Worm (Caenorhabditis elegans) whole organism, L4 larva: ENCODE results near the gene F09F7.5.

ENCODE experiments used
- F37D6.2 ChIP-seq: sonication (generic microtip); optimal IDR thresholded peaks from 2 replicates; lab custom pipeline; 2016; ENCODE audit warnings: mild to moderate bottlenecking, missing genetic modification characterization, missing compliant biosample characterization
- F49E8.2 ChIP-seq: sonication (generic microtip); optimal IDR thresholded peaks from 2 replicates; lab custom pipeline; 2016; ENCODE audit warnings: missing compliant biosample characterization, mild to moderate bottlenecking, missing genetic modification characterization, borderline replicate concordance
- R02D3.7 ChIP-seq: fragments of 150-350 bp; sonication (generic microtip); optimal IDR thresholded peaks from 3 replicates; lab custom pipeline; 2014; ENCODE audit warnings: missing biosample characterization, missing genetic modification characterization
- T20F7.1 ChIP-seq: fragments of 200-800 bp; sonication (Bioruptor generic); optimal IDR thresholded peaks from 2 replicates; lab custom pipeline; 2018; ENCODE audit warnings: mild to moderate bottlenecking, missing genetic modification characterization, missing compliant biosample characterization
- Y105C5A.15 ChIP-seq: fragments of 200-800 bp; sonication (Bioruptor generic); IDR thresholded peaks from 2 replicates; pipeline ENCODE4 v1.3.6; 2022; ENCODE audit warnings: missing genetic modification characterization, missing compliant biosample characterization
- Y48G9A.11 ChIP-seq: fragments of 200-800 bp; sonication (Bioruptor generic); IDR thresholded peaks from 2 replicates; pipeline ENCODE4 v1.3.6; 2022; ENCODE audit warnings: missing genetic modification reagents, missing genetic modification characterization, missing compliant biosample characterization
- ama-1 ChIP-seq: fragments of 150-350 bp; optimal IDR thresholded peaks from 2 replicates; lab custom pipeline; 2014; ENCODE audit warnings: inconsistent platforms, mixed read lengths
- ceh-20 ChIP-seq: fragments of 200-800 bp; sonication (Bioruptor generic); IDR thresholded peaks from 2 replicates; pipeline ENCODE4 v1.3.6; 2022; ENCODE audit warnings: missing genetic modification reagents, missing genetic modification characterization, missing compliant biosample characterization
- ceh-28 ChIP-seq: fragments of 150-350 bp; optimal IDR thresholded peaks from 2 replicates; lab custom pipeline; 2014; ENCODE audit warnings: missing biosample characterization, missing genetic modification reagents, missing genetic modification characterization
- daf-12 ChIP-seq: fragments of 150-350 bp; optimal IDR thresholded peaks from 2 replicates; lab custom pipeline; 2014; ENCODE audit warnings: missing biosample characterization, missing genetic modification reagents, missing genetic modification characterization
- daf-16 ChIP-seq, 3 experiments: sonication (generic microtip); optimal IDR thresholded peaks; 2 replicates each; lab custom pipeline; 2016 to 2017; ENCODE audit warnings: missing genetic modification characterization in 3 of 3, missing genetic modification reagents in 3 of 3, mild to moderate bottlenecking in 2 of 3, missing compliant biosample characterization in 2 of 3, missing biosample characterization in 1 of 3, moderate library complexity in 1 of 3
- dmd-6 ChIP-seq: fragments of 200-800 bp; sonication (Bioruptor generic); IDR thresholded peaks from 2 replicates; pipeline ENCODE4 v1.3.6; 2022; ENCODE audit warnings: missing genetic modification reagents, missing genetic modification characterization, missing compliant biosample characterization
- dmd-8 ChIP-seq: fragments of 200-800 bp; sonication (Bioruptor generic); IDR thresholded peaks from 2 replicates; pipeline ENCODE4 v1.3.6; 2022; ENCODE audit warnings: missing genetic modification characterization, missing compliant biosample characterization
- dpl-1 ChIP-seq: fragments of 150-350 bp; optimal IDR thresholded peaks from 2 replicates; lab custom pipeline; 2014; ENCODE audit warnings: missing biosample characterization, missing genetic modification reagents, missing genetic modification characterization
- duxl-1 ChIP-seq: sonication (generic microtip); optimal IDR thresholded peaks from 2 replicates; lab custom pipeline; 2016; ENCODE audit warnings: mild to moderate bottlenecking, missing genetic modification characterization, moderate library complexity, missing compliant biosample characterization; ENCODE audit not compliant: poor library complexity
- gei-8 ChIP-seq: fragments of 200-800 bp; sonication (Bioruptor generic); optimal IDR thresholded peaks from 2 replicates; lab custom pipeline; 2018; ENCODE audit warnings: mild to moderate bottlenecking, missing genetic modification characterization, missing compliant biosample characterization
- hlh-30 ChIP-seq: sonication (generic microtip); optimal IDR thresholded peaks from 2 replicates; lab custom pipeline; 2017; ENCODE audit warnings: antibody characterized with exemption, mild to moderate bottlenecking, missing genetic modification characterization, missing compliant biosample characterization; ENCODE audit not compliant: insufficient read depth
- lin-15B ChIP-seq: fragments of 150-350 bp; sonication (generic microtip); optimal IDR thresholded peaks from 3 replicates; lab custom pipeline; 2014; ENCODE audit warnings: missing biosample characterization, missing genetic modification characterization
- lin-39 ChIP-seq: fragments of 150-350 bp; optimal IDR thresholded peaks from 2 replicates; lab custom pipeline; 2014; ENCODE audit warnings: missing biosample characterization, missing genetic modification reagents, missing genetic modification characterization
- madf-9 ChIP-seq: fragments of 200-800 bp; sonication (Bioruptor generic); conservative IDR thresholded peaks from 2 replicates; pipeline ENCODE4 v1.3.6; 2022; ENCODE audit warnings: missing genetic modification reagents, missing genetic modification characterization, missing compliant biosample characterization
- mes-2 ChIP-seq: sonication (generic microtip); optimal IDR thresholded peaks from 2 replicates; lab custom pipeline; 2016; ENCODE audit warnings: missing genotype, mild to moderate bottlenecking, missing genetic modification characterization, missing compliant biosample characterization; ENCODE audit not compliant: poor library complexity, severe bottlenecking
- mxl-3 ChIP-seq: fragments of 200-800 bp; sonication (Bioruptor generic); optimal IDR thresholded peaks from 2 replicates; lab custom pipeline; 2018; ENCODE audit warnings: mild to moderate bottlenecking, missing genetic modification characterization, missing compliant biosample characterization
- nhr-10 ChIP-seq: fragments of 150-350 bp; optimal IDR thresholded peaks from 2 replicates; lab custom pipeline; 2014; ENCODE audit warnings: missing biosample characterization, missing genetic modification characterization
- nhr-102 ChIP-seq: sonication (generic microtip); optimal IDR thresholded peaks from 2 replicates; lab custom pipeline; 2016; ENCODE audit warnings: mild to moderate bottlenecking, missing genetic modification characterization, moderate library complexity, missing compliant biosample characterization
- nhr-25 ChIP-seq: sonication (generic microtip); optimal IDR thresholded peaks from 2 replicates; lab custom pipeline; 2017; ENCODE audit warnings: missing genetic modification characterization, mild to moderate bottlenecking, missing compliant biosample characterization, antibody characterized with exemption, moderate library complexity, borderline replicate concordance; ENCODE audit not compliant: insufficient read depth
- nhr-28 ChIP-seq: fragments of 150-350 bp; optimal IDR thresholded peaks from 2 replicates; lab custom pipeline; 2014; ENCODE audit warnings: missing biosample characterization, missing genetic modification characterization
- nhr-48 ChIP-seq: sonication (generic microtip); optimal IDR thresholded peaks from 2 replicates; lab custom pipeline; 2016; ENCODE audit warnings: mild to moderate bottlenecking, missing genetic modification characterization, missing compliant biosample characterization
- nhr-76 ChIP-seq: fragments of 150-350 bp; optimal IDR thresholded peaks from 2 replicates; lab custom pipeline; 2014; ENCODE audit warnings: missing biosample characterization, missing genetic modification characterization
- pqm-1 ChIP-seq: sonication (generic microtip); optimal IDR thresholded peaks from 2 replicates; lab custom pipeline; 2017; ENCODE audit warnings: missing biosample characterization, missing genetic modification characterization
- saeg-2 ChIP-seq: fragments of 200-800 bp; sonication (Bioruptor generic); IDR thresholded peaks from 2 replicates; pipeline ENCODE4 v1.3.6; 2022; ENCODE audit warnings: missing genetic modification reagents, missing genetic modification characterization, missing compliant biosample characterization
- tag-97 ChIP-seq: fragments of 200-800 bp; sonication (Bioruptor generic); IDR thresholded peaks from 2 replicates; pipeline ENCODE4 v1.3.6; 2022; ENCODE audit warnings: missing genetic modification characterization, missing compliant biosample characterization
- zip-11 ChIP-seq: fragments of 200-800 bp; sonication (Bioruptor generic); IDR thresholded peaks from 2 replicates; pipeline ENCODE4 v1.3.6; 2022; ENCODE audit warnings: missing genetic modification characterization, missing compliant biosample characterization
- zip-2 ChIP-seq: fragments of 150-350 bp; optimal IDR thresholded peaks from 2 replicates; lab custom pipeline; 2014; ENCODE audit warnings: missing biosample characterization, missing genetic modification characterization

Gene F09F7.5

ce11 chrIII:5546730-5547129, at the start of gene F09F7.5:
Gene F09F7.5 (plus strand): TSS chrIII:5546987.
- TF ChIP-seq daf-12 (tag; lab: Kevin White, UChicago) (no peak), nhr-28 (tag; lab: Kevin White, UChicago) (no peak), lin-39 (tag; lab: Kevin White, UChicago) (no peak), nhr-10 (tag; lab: Kevin White, UChicago) (no peak), tag-97 (GFP tag; lab: Robert Waterston, UW) (no peak), daf-16 (GFP tag; optimal IDR thresholded peaks at IDR 0.05; lab: Kevin White, UChicago) (no peak), daf-16 (tag; optimal IDR thresholded peaks at IDR 0.05; lab: Kevin White, UChicago) (peak; percentile 30), dmd-6 (GFP tag; lab: Robert Waterston, UW) (peak; percentile 55), mxl-3 (peak; percentile 31), pqm-1 (tag; lab: Kevin White, UChicago) (peak; percentile 70), F37D6.2 (no peak)
- TF ChIP-seq, all 104 proteins: peak for 4

DNA sequence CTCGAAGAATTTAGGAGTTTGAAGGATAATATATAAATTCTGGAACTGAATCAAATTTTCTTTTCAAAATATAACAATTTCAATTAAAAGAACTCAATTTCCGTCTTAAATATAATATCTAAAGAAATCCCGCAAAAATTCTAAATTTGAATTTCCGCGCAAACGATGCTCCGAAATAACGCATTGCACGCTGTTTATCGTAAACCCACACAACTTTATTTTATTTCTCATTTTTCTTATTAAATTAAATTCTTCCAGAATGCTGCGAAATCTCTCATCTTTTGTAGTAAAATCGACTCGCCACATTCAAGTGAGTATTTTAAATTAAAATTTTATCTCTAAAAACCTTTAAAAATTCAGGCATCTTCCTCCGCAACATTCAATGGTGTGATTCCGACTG, 47.8 kb upstream of the F09F7.5 start, which contains the start of gene R02F2.9:
R02F2.9 (plus strand) TSS at position 218 of the 400 bp plus-strand sequence.
- TF ChIP-seq F49E8.2 (tag; lab: Kevin White, UChicago) = no peak
- peak; percentile 75 for TF ChIP-seq R02D3.7
- no peak for TF ChIP-seq nhr-28 (tag; lab: Kevin White, UChicago)
- TF ChIP-seq lin-15B (tag; lab: Kevin White, UChicago) = no peak
- TF ChIP-seq lin-39 (tag; lab: Kevin White, UChicago) = no peak
- no peak for TF ChIP-seq nhr-48
- TF ChIP-seq ceh-20 (GFP tag; lab: Robert Waterston, UW) = no peak
- peak; percentile 96 for TF ChIP-seq T20F7.1
- TF ChIP-seq mxl-3 = no peak
- no peak for TF ChIP-seq saeg-2
- peak; percentile 92 for TF ChIP-seq dpl-1 (GFP tag; lab: Kevin White, UChicago)
- peak; percentile 98 for TF ChIP-seq Y48G9A.11 (GFP tag; lab: Robert Waterston, UW)
- TF ChIP-seq ceh-28 = no peak
- peak; percentile 58 for TF ChIP-seq mes-2 (tag; lab: Kevin White, UChicago)

DNA sequence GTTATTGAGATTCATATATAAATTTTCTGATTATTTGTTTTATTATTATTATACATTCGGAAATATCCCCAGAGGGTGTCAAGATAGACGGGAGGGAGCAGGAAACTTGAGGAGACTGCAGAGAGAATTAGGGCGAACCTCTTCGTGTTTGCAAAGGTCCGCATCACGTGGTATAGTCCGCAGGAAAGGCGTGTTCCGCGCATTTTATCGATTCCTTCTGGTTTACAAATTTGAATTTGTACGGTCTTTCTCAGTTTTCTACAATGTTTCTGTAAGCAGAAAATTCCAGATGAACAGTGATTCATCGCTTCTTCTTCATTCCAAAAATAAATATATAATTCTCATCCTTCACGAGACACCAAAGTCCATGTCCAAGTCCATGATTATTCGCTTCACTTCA, 46.8 kb upstream of the F09F7.5 start:
- TF ChIP-seq nhr-102 (tag; lab: Kevin White, UChicago) (no peak), hlh-30 (tag; lab: Kevin White, UChicago) (peak; percentile 24)

- TF ChIP-seq ama-1 (lab: Kevin White, UChicago) (no peak), lin-39 (tag; lab: Kevin White, UChicago) (no peak), duxl-1 (tag; lab: Kevin White, UChicago) (no peak), zip-11 (GFP tag; lab: Robert Waterston, UW) (no peak), madf-9 (GFP tag; lab: Robert Waterston, UW) (no peak), nhr-76 (tag; lab: Kevin White, UChicago) (no peak), nhr-25 (tag; lab: Kevin White, UChicago) (no peak), dmd-8 (no peak), zip-2 (no peak), ceh-20 (GFP tag; lab: Robert Waterston, UW) (no peak), gei-8 (GFP tag; lab: Kevin White, UChicago) (no peak), Y105C5A.15 (GFP tag; lab: Robert Waterston, UW) (no peak)
Observed at ce11 chrIII:5500732-5501131, 46.1 kb upstream of the F09F7.5 start.
